Worm (Caenorhabditis elegans) whole organism, early embryonic: ENCODE measurements around the gene irld-9.

Experiments used
- B0310.2 ChIP-seq: sonication (generic microtip); optimal IDR thresholded peaks from 2 replicates; lab custom pipeline; 2016; ENCODE audit warnings: mild to moderate bottlenecking, missing genetic modification characterization, missing compliant biosample characterization
- F13C5.2 ChIP-seq: sonication (generic microtip); optimal IDR thresholded peaks from 2 replicates; lab custom pipeline; 2017; ENCODE audit warnings: mild to moderate bottlenecking, missing genetic modification characterization, inconsistent platforms, missing compliant biosample characterization
- aly-1 ChIP-seq: sonication (generic microtip); optimal IDR thresholded peaks from 2 replicates; lab custom pipeline; 2016; ENCODE audit warnings: missing genetic modification characterization, missing compliant biosample characterization
- ama-1 ChIP-seq: fragments of 150-350 bp; optimal IDR thresholded peaks from 2 replicates; lab custom pipeline; 2014
- ceh-13 ChIP-seq: fragments of 200-800 bp; sonication (Bioruptor generic); optimal IDR thresholded peaks from 2 replicates; lab custom pipeline; 2018; ENCODE audit warnings: mild to moderate bottlenecking, missing genetic modification characterization, missing compliant biosample characterization
- ceh-36 ChIP-seq: sonication (generic microtip); optimal IDR thresholded peaks from 2 replicates; lab custom pipeline; 2016; ENCODE audit warnings: missing genetic modification characterization, inconsistent platforms, missing compliant biosample characterization
- ets-7 ChIP-seq: sonication (generic microtip); optimal IDR thresholded peaks from 2 replicates; lab custom pipeline; 2016; ENCODE audit warnings: missing genotype, missing genetic modification characterization, missing compliant biosample characterization
- flt-1 ChIP-seq: fragments of 200-800 bp; sonication (Bioruptor generic); IDR thresholded peaks from 2 replicates; pipeline ENCODE4 v1.3.6; 2022; ENCODE audit warnings: missing genetic modification characterization, missing compliant biosample characterization
- hmbx-1 ChIP-seq: sonication (generic microtip); optimal IDR thresholded peaks from 2 replicates; lab custom pipeline; 2016; ENCODE audit warnings: mild to moderate bottlenecking, missing genetic modification characterization, missing compliant biosample characterization
- hmg-4 ChIP-seq: fragments of 200-800 bp; sonication (Bioruptor generic); optimal IDR thresholded peaks from 2 replicates; lab custom pipeline; 2018; ENCODE audit warnings: mild to moderate bottlenecking, missing genetic modification characterization, missing compliant biosample characterization
- hnd-1 ChIP-seq: sonication (generic microtip); optimal IDR thresholded peaks from 2 replicates; lab custom pipeline; 2016; ENCODE audit warnings: missing genetic modification characterization, missing compliant biosample characterization
- pes-1 ChIP-seq: fragments of 200-800 bp; sonication (Bioruptor generic); IDR thresholded peaks from 2 replicates; pipeline ENCODE4 v1.3.6; 2022; ENCODE audit warnings: missing genetic modification reagents, missing genetic modification characterization, missing compliant biosample characterization
- scrt-1 ChIP-seq: fragments of 200-800 bp; sonication (Bioruptor generic); IDR thresholded peaks from 2 replicates; pipeline ENCODE4 v1.3.6; 2022; ENCODE audit warnings: missing genetic modification characterization, missing compliant biosample characterization
- sea-1 ChIP-seq: fragments of 200-800 bp; sonication (Bioruptor generic); conservative IDR thresholded peaks from 2 replicates; pipeline ENCODE4 v1.3.6; 2022; ENCODE audit warnings: missing genetic modification characterization, missing compliant biosample characterization
- tbx-11 ChIP-seq: fragments of 200-800 bp; sonication (Bioruptor generic); IDR thresholded peaks from 2 replicates; pipeline ENCODE4 v1.3.6; 2022; ENCODE audit warnings: missing genetic modification characterization, missing compliant biosample characterization
- tbx-37 ChIP-seq: fragments of 200-800 bp; sonication (Bioruptor generic); conservative IDR thresholded peaks from 2 replicates; pipeline ENCODE4 v1.3.6; 2022; ENCODE audit warnings: missing genetic modification reagents, missing genetic modification characterization, missing compliant biosample characterization
- tra-4 ChIP-seq: sonication (generic microtip); optimal IDR thresholded peaks from 2 replicates; lab custom pipeline; 2017; ENCODE audit warnings: missing genetic modification characterization, missing compliant biosample characterization

irld-9 gene

ce11 chrII:1756072-1756471 is 17.3 kb upstream of the irld-9 start, which contains the start of gene F36H5.17:
F36H5.17 (minus strand) TSS chrII:1756172.
- TF ChIP-seq tbx-11 (GFP tag; lab: Robert Waterston, UW), result no peak

ce11 chrII:1752990-1753389 is 14.2 kb upstream of the irld-9 start, which contains the start of gene F36H5.9:
F36H5.9 (minus strand) TSS chrII:1753090.
- TF ChIP-seq aly-1 (tag; lab: Kevin White, UChicago) (no peak), ceh-13 (GFP tag; lab: Kevin White, UChicago) (no peak), F13C5.2 (tag; lab: Kevin White, UChicago) (no peak), scrt-1 (GFP tag; lab: Robert Waterston, UW) (no peak), tra-4 (tag; lab: Kevin White, UChicago) (no peak), tbx-11 (GFP tag; lab: Robert Waterston, UW) (no peak), B0310.2 (tag; lab: Kevin White, UChicago) (no peak), hmbx-1 (tag; lab: Kevin White, UChicago) (no peak), ama-1 (lab: Kevin White, UChicago) (no peak), sea-1 (GFP tag; lab: Robert Waterston, UW) (no peak), ceh-36 (tag; lab: Kevin White, UChicago) (no peak), hmg-4 (GFP tag; lab: Kevin White, UChicago) (no peak)

DNA sequence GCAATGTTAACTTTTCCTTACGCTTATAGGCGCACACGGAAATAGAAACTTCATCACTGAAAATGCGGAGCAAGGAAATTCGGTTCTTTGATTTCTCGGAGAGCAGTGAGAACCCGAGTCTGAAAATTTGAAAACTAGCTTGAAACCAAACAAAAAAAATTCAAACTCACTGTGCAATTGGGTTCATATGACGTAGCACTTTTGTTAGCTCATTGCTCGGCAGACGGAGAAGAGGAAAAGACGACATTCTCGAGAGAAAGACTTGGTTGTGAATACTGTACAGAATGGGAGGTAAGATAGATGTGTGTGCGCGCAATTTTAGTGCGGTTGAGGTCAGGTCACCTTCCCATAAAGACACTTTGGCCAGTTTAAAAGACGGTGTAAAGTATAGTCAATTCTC is 11.7 kb upstream of the irld-9 start, which contains the start of the genes F36H5.13 and F36H5.8:
TSS of gene F36H5.13 (minus strand) at position 101 of the 400 bp plus-strand sequence.
TSS of gene F36H5.8 (minus strand) at position 274 of the 400 bp plus-strand sequence.
- TF ChIP-seq flt-1, result no peak
- no peak for TF ChIP-seq F13C5.2 (tag; lab: Kevin White, UChicago)
- no peak for TF ChIP-seq tbx-37 (GFP tag; lab: Robert Waterston, UW)
- TF ChIP-seq aly-1 (tag; lab: Kevin White, UChicago), result no peak
- TF ChIP-seq ceh-36 (tag; lab: Kevin White, UChicago), result no peak
- TF ChIP-seq sea-1 (GFP tag; lab: Robert Waterston, UW), result no peak
- TF ChIP-seq ama-1 (lab: Kevin White, UChicago), result no peak
- no peak for TF ChIP-seq tra-4 (tag; lab: Kevin White, UChicago)
- no peak for TF ChIP-seq scrt-1 (GFP tag; lab: Robert Waterston, UW)
- no peak for TF ChIP-seq hmg-4 (GFP tag; lab: Kevin White, UChicago)
- no peak for TF ChIP-seq pes-1 (GFP tag; lab: Robert Waterston, UW)
- no peak for TF ChIP-seq hmbx-1 (tag; lab: Kevin White, UChicago)
- TF ChIP-seq B0310.2 (tag; lab: Kevin White, UChicago), result no peak

- TF ChIP-seq ets-7 (tag; lab: Kevin White, UChicago) (no peak), hmg-4 (GFP tag; lab: Kevin White, UChicago) (no peak), flt-1 (no peak), F13C5.2 (tag; lab: Kevin White, UChicago) (no peak), tra-4 (tag; lab: Kevin White, UChicago) (no peak), B0310.2 (tag; lab: Kevin White, UChicago) (no peak), tbx-37 (GFP tag; lab: Robert Waterston, UW) (no peak), pes-1 (GFP tag; lab: Robert Waterston, UW) (no peak), tbx-11 (GFP tag; lab: Robert Waterston, UW) (no peak), scrt-1 (GFP tag; lab: Robert Waterston, UW) (no peak), sea-1 (GFP tag; lab: Robert Waterston, UW) (no peak), ama-1 (lab: Kevin White, UChicago) (no peak), aly-1 (tag; lab: Kevin White, UChicago) (no peak), ceh-13 (GFP tag; lab: Kevin White, UChicago) (no peak), hnd-1 (no peak), hmbx-1 (tag; lab: Kevin White, UChicago) (no peak), ceh-36 (tag; lab: Kevin White, UChicago) (no peak)
Measured at ce11 chrII:1744183-1744582, 5.4 kb upstream of the irld-9 start, which contains the start of gene clec-19. clec-19 (plus strand) TSS chrII:1744483.

DNA sequence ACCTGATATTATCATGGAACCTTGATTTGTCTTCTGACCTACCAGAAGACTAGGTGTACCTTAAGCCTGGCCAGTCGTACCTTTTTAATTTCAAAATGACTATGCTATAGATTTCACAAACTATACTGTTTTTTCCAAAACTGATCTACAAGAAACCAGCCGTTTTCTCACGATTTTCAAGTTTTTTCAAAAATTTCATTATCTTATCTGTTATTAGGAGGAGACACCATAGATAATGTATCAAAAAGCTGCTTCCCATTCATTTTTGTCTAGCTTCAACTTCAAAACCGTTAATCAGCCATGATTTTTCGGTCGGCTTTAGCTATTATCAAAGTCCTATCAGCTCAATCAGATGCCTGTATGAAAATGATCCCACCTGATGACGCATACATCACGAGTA is 3.8 kb upstream of the irld-9 start, which contains the start of gene F36H5.12:
TSS of gene F36H5.12 (plus strand) at position 301 of the 400 bp plus-strand sequence.
- TF ChIP-seq ceh-36 (tag; lab: Kevin White, UChicago), result no peak
- TF ChIP-seq tbx-11 (GFP tag; lab: Robert Waterston, UW), result no peak
- TF ChIP-seq scrt-1 (GFP tag; lab: Robert Waterston, UW), result no peak
- no peak for TF ChIP-seq tra-4 (tag; lab: Kevin White, UChicago)
- TF ChIP-seq ama-1 (lab: Kevin White, UChicago), result no peak
- no peak for TF ChIP-seq ets-7 (tag; lab: Kevin White, UChicago)
- TF ChIP-seq flt-1, result no peak
- no peak for TF ChIP-seq F13C5.2 (tag; lab: Kevin White, UChicago)
- no peak for TF ChIP-seq B0310.2 (tag; lab: Kevin White, UChicago)
- no peak for TF ChIP-seq ceh-13 (GFP tag; lab: Kevin White, UChicago)
- TF ChIP-seq aly-1 (tag; lab: Kevin White, UChicago), result no peak
- TF ChIP-seq sea-1 (GFP tag; lab: Robert Waterston, UW), result no peak

ce11 chrII:1741248-1741647 is 2.5 kb upstream of the irld-9 start, which contains the start of gene K07G6.1:
K07G6.1 (plus strand) TSS chrII:1741548.
- TF ChIP-seq ceh-36 (tag; lab: Kevin White, UChicago) (no peak), ama-1 (lab: Kevin White, UChicago) (no peak), hmg-4 (GFP tag; lab: Kevin White, UChicago) (no peak), flt-1 (no peak), pes-1 (GFP tag; lab: Robert Waterston, UW) (no peak), sea-1 (GFP tag; lab: Robert Waterston, UW) (no peak), B0310.2 (tag; lab: Kevin White, UChicago) (no peak), hmbx-1 (tag; lab: Kevin White, UChicago) (no peak), scrt-1 (GFP tag; lab: Robert Waterston, UW) (no peak), ets-7 (tag; lab: Kevin White, UChicago) (no peak), tra-4 (tag; lab: Kevin White, UChicago) (no peak), ceh-13 (GFP tag; lab: Kevin White, UChicago) (no peak), hnd-1 (no peak), tbx-11 (GFP tag; lab: Robert Waterston, UW) (no peak), F13C5.2 (tag; lab: Kevin White, UChicago) (no peak), tbx-37 (GFP tag; lab: Robert Waterston, UW) (no peak), aly-1 (tag; lab: Kevin White, UChicago) (no peak)
